Worm (Caenorhabditis elegans) whole organism, midembryonic: ENCODE data around the gene set-14.

Experiments used
- flt-1 ChIP-seq: fragments of 200-800 bp; sonication (Bioruptor generic); IDR thresholded peaks from 2 replicates; pipeline ENCODE4 v1.3.6; 2022; ENCODE audit warnings: missing genetic modification characterization, missing compliant biosample characterization
- klf-2 ChIP-seq: fragments of 200-800 bp; sonication (Bioruptor generic); conservative IDR thresholded peaks from 2 replicates; pipeline ENCODE4 v1.3.6; 2022; ENCODE audit warnings: missing genetic modification reagents, missing genetic modification characterization, missing compliant biosample characterization
- tab-1 ChIP-seq: fragments of 200-800 bp; sonication (Bioruptor generic); IDR thresholded peaks from 2 replicates; pipeline ENCODE4 v1.3.6; 2022; ENCODE audit warnings: missing genetic modification characterization, missing compliant biosample characterization

DNA sequence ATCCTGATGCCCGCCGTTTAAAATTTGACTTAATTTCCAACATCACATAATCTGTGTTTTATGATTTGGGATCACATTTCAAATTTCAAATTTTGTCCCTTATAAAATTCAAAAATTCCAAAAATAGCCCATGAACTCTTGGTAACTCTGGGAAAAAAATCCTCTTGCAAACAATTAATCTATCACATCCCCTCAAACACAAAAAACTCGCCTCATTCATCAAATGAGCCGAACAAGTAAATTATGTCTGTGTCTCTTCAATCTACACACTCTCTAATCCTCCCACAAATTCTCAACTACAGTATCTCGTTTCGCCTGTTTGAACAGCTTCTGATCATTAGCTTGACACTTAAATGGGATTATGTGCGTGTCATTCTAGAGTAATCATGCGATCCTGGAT is 14.6 kb upstream of the set-14 start, which contains the start of gene msrp-7:
- TF ChIP-seq tab-1: no peak
- TF ChIP-seq flt-1: no peak
- TF ChIP-seq klf-2 (GFP tag; lab: Robert Waterston, UW): no peak
